Fruit fly (Drosophila melanogaster) whole organism, embryonic: Measurements from ENCODE around the gene CG1074.
A peak's percentile ranks its signal among the peaks of the same experiment; 100 is the strongest.

Experiments
- BEAF-32 ChIP-seq: fragments of 200-800 bp; sonication (Bioruptor generic); optimal IDR thresholded peaks from 3 replicates; lab custom pipeline; 2017; ENCODE audit warnings: missing biosample characterization, missing genetic modification characterization, mild to moderate bottlenecking, moderate library complexity, missing genetic modification reagents
- C15 ChIP-seq: fragments of 200-800 bp; sonication (Bioruptor generic); IDR thresholded peaks from 3 replicates; pipeline ENCODE4 v1.3.6; 2022; ENCODE audit warnings: missing biosample characterization, missing genetic modification characterization
- CG10147 ChIP-seq: fragments of 200-800 bp; sonication (Bioruptor generic); optimal IDR thresholded peaks from 2 replicates; lab custom pipeline; 2019; ENCODE audit warnings: missing biosample characterization, mild to moderate bottlenecking, missing genetic modification characterization, moderate library complexity
- CG10267 ChIP-seq: fragments of 200-800 bp; sonication (Bioruptor generic); optimal IDR thresholded peaks from 2 replicates; lab custom pipeline; 2018; ENCODE audit warnings: missing biosample characterization, mild to moderate bottlenecking, missing genetic modification characterization, moderate library complexity
- CG14965 ChIP-seq: fragments of 200-800 bp; sonication (Bioruptor generic); optimal IDR thresholded peaks from 2 replicates; lab custom pipeline; 2016; ENCODE audit warnings: missing biosample characterization, missing genetic modification characterization, borderline replicate concordance
- CG17912 ChIP-seq: fragments of 200-800 bp; sonication (Bioruptor generic); optimal IDR thresholded peaks from 2 replicates; lab custom pipeline; 2018; ENCODE audit warnings: missing biosample characterization, mild to moderate bottlenecking, missing genetic modification characterization
- CG31224 ChIP-seq: fragments of 200-800 bp; sonication (Bioruptor generic); IDR thresholded peaks from 2 replicates; pipeline ENCODE4 v1.3.6; 2022; ENCODE audit warnings: missing biosample characterization, missing genetic modification characterization
- CG31388 ChIP-seq: fragments of 200-800 bp; sonication (Bioruptor generic); optimal IDR thresholded peaks from 2 replicates; lab custom pipeline; 2016; ENCODE audit warnings: missing biosample characterization, missing genetic modification characterization
- CG32772 ChIP-seq: fragments of 200-800 bp; sonication (Bioruptor generic); IDR thresholded peaks from 2 replicates; pipeline ENCODE4 v1.3.6; 2022; ENCODE audit warnings: missing biosample characterization, missing genetic modification characterization
- CG34224 ChIP-seq: fragments of 200-800 bp; sonication (Bioruptor generic); IDR thresholded peaks from 3 replicates; pipeline ENCODE4 v1.3.6; 2022; ENCODE audit warnings: missing biosample characterization, missing genetic modification characterization; ENCODE audit not compliant: partially characterized antibody
- CG34376 ChIP-seq: fragments of 200-800 bp; sonication (Bioruptor generic); optimal IDR thresholded peaks from 2 replicates; lab custom pipeline; 2018; ENCODE audit warnings: missing biosample characterization, mild to moderate bottlenecking, missing genetic modification characterization
- CG6654 ChIP-seq: fragments of 200-800 bp; sonication (Bioruptor generic); optimal IDR thresholded peaks from 2 replicates; lab custom pipeline; 2017; ENCODE audit warnings: missing biosample characterization, mild to moderate bottlenecking, missing genetic modification characterization
- CG6854 ChIP-seq: fragments of 200-800 bp; sonication (Bioruptor generic); optimal IDR thresholded peaks from 3 replicates; lab custom pipeline; 2017; ENCODE audit warnings: missing biosample characterization, mild to moderate bottlenecking, missing genetic modification characterization
- CG7372 ChIP-seq: fragments of 200-800 bp; sonication (Bioruptor generic); IDR thresholded peaks from 2 replicates; pipeline ENCODE4 v1.3.6; 2022; ENCODE audit warnings: missing biosample characterization, missing genetic modification characterization
- CG7556 ChIP-seq: fragments of 200-800 bp; sonication (Bioruptor generic); optimal IDR thresholded peaks from 2 replicates; lab custom pipeline; 2017; ENCODE audit warnings: missing biosample characterization, mild to moderate bottlenecking, missing genetic modification characterization
- CG8089 ChIP-seq: fragments of 200-800 bp; sonication (Bioruptor generic); optimal IDR thresholded peaks from 3 replicates; lab custom pipeline; 2016; ENCODE audit warnings: missing biosample characterization, missing genetic modification characterization
- CG8359 ChIP-seq: fragments of 200-800 bp; sonication (Bioruptor generic); optimal IDR thresholded peaks from 2 replicates; lab custom pipeline; 2017; ENCODE audit warnings: missing biosample characterization, mild to moderate bottlenecking, missing genetic modification characterization, borderline replicate concordance
- CkIIα-i1 ChIP-seq: fragments of 200-800 bp; sonication (Bioruptor generic); IDR thresholded peaks from 2 replicates; pipeline ENCODE4 v1.3.6; 2022; ENCODE audit warnings: missing biosample characterization, missing genetic modification characterization
- Dref ChIP-seq: fragments of 200-800 bp; sonication (Bioruptor generic); IDR thresholded peaks from 2 replicates; pipeline ENCODE4 v1.3.6; 2022; ENCODE audit warnings: missing biosample characterization, missing genetic modification characterization
- H2.0 ChIP-seq: fragments of 200-800 bp; sonication (Bioruptor generic); IDR thresholded peaks from 2 replicates; pipeline ENCODE4 v1.3.6; 2022; ENCODE audit warnings: missing biosample characterization, missing genetic modification characterization
- HLH3B ChIP-seq: fragments of 200-800 bp; sonication (Bioruptor generic); IDR thresholded peaks from 2 replicates; pipeline ENCODE4 v1.3.6; 2022; ENCODE audit warnings: missing biosample characterization, missing genetic modification characterization
- Hr51 ChIP-seq, 2 experiments: fragments of 200-800 bp; sonication (Bioruptor generic); optimal IDR thresholded peaks; 2 replicates in 1 of 2; 3 replicates in 1 of 2; lab custom pipeline; 2016 to 2018; ENCODE audit warnings: missing biosample characterization in 2 of 2, missing genetic modification characterization in 2 of 2, mild to moderate bottlenecking in 1 of 2, moderate library complexity in 1 of 2
- Jarid2 ChIP-seq: fragments of 200-800 bp; sonication (Bioruptor generic); optimal IDR thresholded peaks from 3 replicates; lab custom pipeline; 2017; ENCODE audit warnings: mild to moderate bottlenecking, missing biosample characterization, missing genetic modification reagents, missing genetic modification characterization
- Mes4 ChIP-seq: fragments of 200-800 bp; sonication (Bioruptor generic); optimal IDR thresholded peaks from 2 replicates; lab custom pipeline; 2016; ENCODE audit warnings: missing biosample characterization, missing genetic modification characterization
- NC2α ChIP-seq: fragments of 200-800 bp; sonication (Bioruptor generic); optimal IDR thresholded peaks from 2 replicates; lab custom pipeline; 2016; ENCODE audit warnings: missing biosample characterization, missing genetic modification characterization
- Ptx1 ChIP-seq: fragments of 200-800 bp; sonication (Bioruptor generic); IDR thresholded peaks from 2 replicates; pipeline ENCODE4 v1.3.6; 2022; ENCODE audit warnings: missing biosample characterization, missing genetic modification characterization
- Sox100B ChIP-seq: fragments of 200-800 bp; sonication (Bioruptor generic); optimal IDR thresholded peaks from 3 replicates; lab custom pipeline; 2018; ENCODE audit warnings: missing biosample characterization, mild to moderate bottlenecking, missing genetic modification characterization
- Xrp1 ChIP-seq: fragments of 200-800 bp; sonication (Bioruptor generic); IDR thresholded peaks from 2 replicates; pipeline ENCODE4 v1.3.6; 2022; ENCODE audit warnings: missing biosample characterization, missing genetic modification characterization
- corto ChIP-seq: fragments of 200-800 bp; sonication (Bioruptor generic); optimal IDR thresholded peaks from 2 replicates; lab custom pipeline; 2016; ENCODE audit warnings: missing biosample characterization, mild to moderate bottlenecking, missing genetic modification characterization, moderate library complexity
- cwo ChIP-seq: fragments of 200-800 bp; sonication (Bioruptor generic); optimal IDR thresholded peaks from 3 replicates; lab custom pipeline; 2017; ENCODE audit warnings: missing biosample characterization, missing genetic modification characterization, mild to moderate bottlenecking, moderate library complexity, missing genetic modification reagents
- en ChIP-seq: fragments of 200-800 bp; sonication (Bioruptor generic); optimal IDR thresholded peaks from 2 replicates; lab custom pipeline; 2016; ENCODE audit warnings: missing biosample characterization, missing genetic modification characterization
- exex ChIP-seq: fragments of 200-800 bp; sonication (Bioruptor generic); optimal IDR thresholded peaks from 4 replicates; lab custom pipeline; 2018; ENCODE audit warnings: missing biosample characterization, mild to moderate bottlenecking, missing genetic modification characterization, moderate library complexity
- eyg ChIP-seq: fragments of 200-800 bp; sonication (Bioruptor generic); optimal IDR thresholded peaks from 3 replicates; lab custom pipeline; 2016; ENCODE audit warnings: missing biosample characterization, missing genetic modification characterization
- fd96Cb ChIP-seq: fragments of 200-800 bp; sonication (Bioruptor generic); optimal IDR thresholded peaks from 2 replicates; lab custom pipeline; 2018; ENCODE audit warnings: missing biosample characterization, mild to moderate bottlenecking, missing genetic modification characterization, moderate library complexity
- gce ChIP-seq: fragments of 200-800 bp; sonication (Bioruptor generic); IDR thresholded peaks from 3 replicates; pipeline ENCODE4 v1.3.6; 2022; ENCODE audit warnings: missing biosample characterization, missing genetic modification characterization
- gsb-n ChIP-seq: fragments of 200-800 bp; sonication (Bioruptor generic); optimal IDR thresholded peaks from 3 replicates; lab custom pipeline; 2018; ENCODE audit warnings: missing biosample characterization, mild to moderate bottlenecking, missing genetic modification characterization
- jing ChIP-seq: fragments of 200-800 bp; sonication (Bioruptor generic); optimal IDR thresholded peaks from 2 replicates; lab custom pipeline; 2018; ENCODE audit warnings: missing biosample characterization, mild to moderate bottlenecking, missing genetic modification characterization
- lbe ChIP-seq: fragments of 200-800 bp; sonication (Bioruptor generic); optimal IDR thresholded peaks from 2 replicates; lab custom pipeline; 2016; ENCODE audit warnings: missing biosample characterization, mild to moderate bottlenecking, missing genetic modification characterization
- lov ChIP-seq, 2 experiments: fragments of 200-800 bp in 1 of 2; fragments of >200 bp in 1 of 2; sonication (Bioruptor generic) in 1 of 2; IDR thresholded peaks in 1 of 2; optimal IDR thresholded peaks in 1 of 2; 2 replicates in 1 of 2; 3 replicates in 1 of 2; pipeline versions ENCODE4 v1.3.6 to Lab custom; 2017 to 2022; ENCODE audit warnings: missing biosample characterization in 1 of 2, missing genetic modification characterization in 1 of 2
- luna ChIP-seq: fragments of 200-800 bp; sonication (Bioruptor generic); optimal IDR thresholded peaks from 2 replicates; lab custom pipeline; 2016; ENCODE audit warnings: missing biosample characterization, missing genetic modification characterization
- nerfin-2 ChIP-seq: fragments of 200-800 bp; sonication (Bioruptor generic); IDR thresholded peaks from 2 replicates; pipeline ENCODE4 v1.3.6; 2022; ENCODE audit warnings: missing biosample characterization, missing genetic modification characterization; ENCODE audit not compliant: partially characterized antibody
- prd ChIP-seq, 3 experiments: fragments of >200 bp in 2 of 3; fragments of 200-800 bp in 1 of 3; sonication (Bioruptor generic) in 1 of 3; optimal IDR thresholded peaks in 2 of 3; IDR thresholded peaks in 1 of 3; 2 replicates in 2 of 3; 3 replicates in 1 of 3; pipeline versions ENCODE4 v1.3.6 to Lab custom; 2017 to 2022; ENCODE audit warnings: missing biosample characterization in 1 of 3, missing genetic modification characterization in 1 of 3
- sc ChIP-seq, 3 experiments: fragments of >200 bp in 2 of 3; fragments of 200-800 bp in 1 of 3; sonication (Bioruptor generic) in 1 of 3; optimal IDR thresholded peaks; 2 replicates in 2 of 3; 3 replicates in 1 of 3; lab custom pipeline; 2017; ENCODE audit warnings: mild to moderate bottlenecking in 1 of 3, missing biosample characterization in 1 of 3, missing genetic modification characterization in 1 of 3, missing genetic modification reagents in 1 of 3
- sd ChIP-seq: fragments of 200-800 bp; sonication (Bioruptor generic); optimal IDR thresholded peaks from 3 replicates; lab custom pipeline; 2018; ENCODE audit warnings: missing biosample characterization, mild to moderate bottlenecking, missing genetic modification characterization, moderate library complexity
- unc-4 ChIP-seq: fragments of 200-800 bp; sonication (Bioruptor generic); IDR thresholded peaks from 2 replicates; pipeline ENCODE4 v1.3.6; 2022; ENCODE audit warnings: missing biosample characterization, missing genetic modification characterization; ENCODE audit not compliant: partially characterized antibody
- usp ChIP-seq: fragments of >200 bp; optimal IDR thresholded peaks from 2 replicates; lab custom pipeline; 2017; ENCODE audit warnings: missing biosample characterization, missing genetic modification characterization

CG1074 gene

dm6 chr3R:4478220-4479037, 44.7 kb downstream of the CG1074 start (continued):
- TF ChIP-seq CG7372 (GFP tag; lab: Robert Waterston, UW) (peak; percentile 62), CG32772 (GFP tag; lab: Robert Waterston, UW) (peak; percentile 76), Ptx1 (GFP tag; lab: Robert Waterston, UW) (peak; percentile 88), CG6854 (GFP tag; lab: Kevin White, UChicago) (peak; percentile 79), CkIIα-i1 (GFP tag; lab: Robert Waterston, UW) (0 out of 2 replicates have a peak, but pooled peaks have one; percentile 15), CG6654 (GFP tag; lab: Kevin White, UChicago) (peak; percentile 32), HLH3B (GFP tag; lab: Robert Waterston, UW) (peak; percentile 90), CG10267 (tag; lab: Kevin White, UChicago) (peak; percentile 71), Hr51 (GFP tag; optimal IDR thresholded peaks at IDR 0.05; lab: Kevin White, UChicago) (peak; percentile 79 to 87), C15 (GFP tag; lab: Robert Waterston, UW) (peak; percentile 82), eyg (GFP tag; lab: Kevin White, UChicago) (peak; percentile 89), lbe (GFP tag; lab: Kevin White, UChicago) (peak; percentile 83), cwo (peak; percentile 91), CG7556 (peak; percentile 87), usp (no peak), CG34376 (GFP tag; lab: Kevin White, UChicago) (peak; percentile 39), gce (GFP tag; lab: Robert Waterston, UW) (peak; percentile 88), lov (optimal IDR thresholded peaks at IDR 0.05; lab: Kevin White, UChicago) (no peak), lov (GFP tag; IDR thresholded peaks at IDR 0.05; lab: Robert Waterston, UW) (peak; percentile 87; the same call in 2 of the 3 replicates), CG10147 (peak; percentile 41), CG14965 (peak; percentile 1), en (GFP tag; lab: Kevin White, UChicago) (peak; percentile 73), CG34224 (0 out of 3 replicates have a peak, but pooled peaks have one; percentile 12), Xrp1 (GFP tag; lab: Robert Waterston, UW) (peak; percentile 91), CG31388 (peak; percentile 61), Mes4 (GFP tag; lab: Kevin White, UChicago) (peak; percentile 74), sd (tag; lab: Kevin White, UChicago) (peak; percentile 78), BEAF-32 (no peak), nerfin-2 (GFP tag; lab: Robert Waterston, UW) (no peak), CG8359 (GFP tag; lab: Kevin White, UChicago) (peak; percentile 21), sc (optimal IDR thresholded peaks at IDR 0.05; lab: Kevin White, UChicago) (no peak), sc (GFP tag; optimal IDR thresholded peaks at IDR 0.05; lab: Kevin White, UChicago) (peak; percentile 60), Jarid2 (GFP tag; lab: Kevin White, UChicago) (peak; percentile 37), gsb-n (peak; percentile 42), Sox100B (GFP tag; lab: Kevin White, UChicago) (peak; percentile 75), CG17912 (GFP tag; lab: Kevin White, UChicago) (no peak), H2.0 (peak; percentile 91), CG31224 (GFP tag; lab: Robert Waterston, UW) (peak; percentile 76), corto (GFP tag; lab: Kevin White, UChicago) (peak; percentile 63), exex (peak; percentile 42), NC2α (GFP tag; lab: Kevin White, UChicago) (peak; percentile 18), fd96Cb (tag; lab: Kevin White, UChicago) (peak; percentile 76), CG8089 (GFP tag; lab: Kevin White, UChicago) (peak; percentile 75), unc-4 (GFP tag; lab: Robert Waterston, UW) (no peak; the same call in 1 of the 2 replicates), jing (GFP tag; lab: Kevin White, UChicago) (peak; percentile 62), prd (optimal IDR thresholded peaks at IDR 0.05; lab: Kevin White, UChicago) (no peak), prd (GFP tag; IDR thresholded peaks at IDR 0.05; lab: Robert Waterston, UW) (peak; percentile 89), luna (GFP tag; lab: Kevin White, UChicago) (peak; percentile 77), Dref (GFP tag; lab: Robert Waterston, UW) (0 out of 2 replicates have a peak, but pooled peaks have one; percentile 5)
